Fruit fly (Drosophila melanogaster) whole organism, pupa: ENCODE results near the gene Nepl9.

Source experiments
- CG10348 ChIP-seq: fragments of 200-800 bp; sonication (Bioruptor generic); IDR thresholded peaks from 2 replicates; pipeline ENCODE4 v1.3.6; 2022; ENCODE audit warnings: missing biosample characterization, missing genetic modification characterization
- CG12605 ChIP-seq: fragments of 200-800 bp; sonication (Bioruptor generic); IDR thresholded peaks from 2 replicates; pipeline ENCODE4 v1.3.6; 2022; ENCODE audit warnings: missing biosample characterization, missing genetic modification characterization
- CG13204 ChIP-seq: fragments of 200-800 bp; sonication (Bioruptor generic); optimal IDR thresholded peaks from 2 replicates; lab custom pipeline; 2018; ENCODE audit warnings: missing biosample characterization, mild to moderate bottlenecking, missing genetic modification characterization, moderate library complexity
- CG14655 ChIP-seq: fragments of 200-800 bp; sonication (Bioruptor generic); optimal IDR thresholded peaks from 3 replicates; lab custom pipeline; 2017; ENCODE audit warnings: mild to moderate bottlenecking, missing biosample characterization, missing genetic modification reagents, missing genetic modification characterization
- CG15710 ChIP-seq: fragments of 200-800 bp; sonication (Bioruptor generic); optimal IDR thresholded peaks from 2 replicates; lab custom pipeline; 2018; ENCODE audit warnings: missing biosample characterization, mild to moderate bottlenecking, missing genetic modification characterization, moderate library complexity
- CG17806 ChIP-seq: fragments of 200-800 bp; sonication (Bioruptor generic); optimal IDR thresholded peaks from 2 replicates; lab custom pipeline; 2018; ENCODE audit warnings: missing biosample characterization, mild to moderate bottlenecking, missing genetic modification characterization, moderate library complexity
- CG32121 ChIP-seq: fragments of 200-800 bp; sonication (Bioruptor generic); IDR thresholded peaks from 2 replicates; pipeline ENCODE4 v1.3.6; 2022; ENCODE audit warnings: missing biosample characterization, missing genetic modification characterization
- CG34367 ChIP-seq: fragments of 200-800 bp; sonication (Bioruptor generic); optimal IDR thresholded peaks from 2 replicates; lab custom pipeline; 2018; ENCODE audit warnings: missing biosample characterization, mild to moderate bottlenecking, missing genetic modification characterization
- CG4496 ChIP-seq: fragments of 200-800 bp; sonication (Bioruptor generic); IDR thresholded peaks from 3 replicates; pipeline ENCODE4 v1.3.6; 2022; ENCODE audit warnings: missing biosample characterization, missing genetic modification characterization
- CG8159 ChIP-seq: fragments of 200-800 bp; sonication (Bioruptor generic); optimal IDR thresholded peaks from 3 replicates; lab custom pipeline; 2018; ENCODE audit warnings: missing biosample characterization, mild to moderate bottlenecking, missing genetic modification characterization, moderate library complexity
- CG8301 ChIP-seq: fragments of 200-800 bp; sonication (Bioruptor generic); optimal IDR thresholded peaks from 2 replicates; lab custom pipeline; 2018; ENCODE audit warnings: missing biosample characterization, mild to moderate bottlenecking, missing genetic modification characterization
- CG9948 ChIP-seq: fragments of 200-800 bp; sonication (Bioruptor generic); optimal IDR thresholded peaks from 2 replicates; lab custom pipeline; 2018; ENCODE audit warnings: missing biosample characterization, mild to moderate bottlenecking, missing genetic modification characterization, moderate library complexity
- D1 ChIP-seq: fragments of 200-800 bp; sonication (Bioruptor generic); optimal IDR thresholded peaks from 2 replicates; lab custom pipeline; 2018; ENCODE audit warnings: missing biosample characterization, mild to moderate bottlenecking, missing genetic modification characterization, moderate library complexity
- EcR ChIP-seq: fragments of 200-800 bp; sonication (Bioruptor generic); optimal IDR thresholded peaks from 3 replicates; lab custom pipeline; 2019; ENCODE audit warnings: missing biosample characterization, missing genetic modification characterization, mild to moderate bottlenecking, moderate library complexity, missing genetic modification reagents
- Ets98B ChIP-seq: fragments of 200-800 bp; sonication (Bioruptor generic); IDR thresholded peaks from 2 replicates; pipeline ENCODE4 v1.3.6; 2022; ENCODE audit warnings: missing biosample characterization, missing genetic modification characterization
- Pif1A ChIP-seq: fragments of 200-800 bp; sonication (Bioruptor generic); optimal IDR thresholded peaks from 3 replicates; lab custom pipeline; 2016; ENCODE audit warnings: missing biosample characterization, missing genetic modification characterization
- Pif1B ChIP-seq: fragments of 200-800 bp; sonication (Bioruptor generic); optimal IDR thresholded peaks from 3 replicates; lab custom pipeline; 2016; ENCODE audit warnings: missing biosample characterization, missing genetic modification characterization
- Snoo ChIP-seq: fragments of 200-800 bp; sonication (Bioruptor generic); optimal IDR thresholded peaks from 3 replicates; lab custom pipeline; 2017; ENCODE audit warnings: missing biosample characterization, mild to moderate bottlenecking, missing genetic modification characterization, inconsistent platforms
- fd96Ca ChIP-seq: fragments of 200-800 bp; sonication (Bioruptor generic); IDR thresholded peaks from 3 replicates; pipeline ENCODE4 v1.3.6; 2022; ENCODE audit warnings: missing biosample characterization, missing genetic modification characterization
- gl ChIP-seq: fragments of 200-800 bp; sonication (Bioruptor generic); optimal IDR thresholded peaks from 2 replicates; lab custom pipeline; 2018; ENCODE audit warnings: missing biosample characterization, mild to moderate bottlenecking, missing genetic modification characterization
- rn ChIP-seq: fragments of 200-800 bp; sonication (Bioruptor generic); IDR thresholded peaks from 2 replicates; pipeline ENCODE4 v1.3.6; 2022; ENCODE audit warnings: missing biosample characterization, missing genetic modification characterization

Nepl9 gene

dm6 chr2L:16850442-16850841 lies 13.4 kb upstream of the Nepl9 start:
- TF ChIP-seq CG34367 (no peak), CG14655 (GFP tag; lab: Kevin White, UChicago) (no peak), Ets98B (GFP tag; lab: Robert Waterston, UW) (no peak), CG32121 (GFP tag; lab: Robert Waterston, UW) (no peak), Pif1B (no peak), fd96Ca (no peak)
- TF ChIP-seq, all 21 proteins: peak for 0

- no peak for TF ChIP-seq CG15710
- no peak for TF ChIP-seq CG12605 (GFP tag; lab: Robert Waterston, UW)
- TF ChIP-seq CG8301 (tag; lab: Kevin White, UChicago): no peak
- no peak for TF ChIP-seq CG13204
- no peak for TF ChIP-seq rn (GFP tag; lab: Robert Waterston, UW)
- TF ChIP-seq CG10348 (GFP tag; lab: Robert Waterston, UW): no peak
- TF ChIP-seq CG9948 (tag; lab: Kevin White, UChicago): no peak
- no peak for TF ChIP-seq CG32121 (GFP tag; lab: Robert Waterston, UW)
- no peak for TF ChIP-seq Snoo (tag; lab: Kevin White, UChicago)
- TF ChIP-seq CG14655 (GFP tag; lab: Kevin White, UChicago): no peak
- TF ChIP-seq D1: no peak
- no peak for TF ChIP-seq Pif1A (GFP tag; lab: Kevin White, UChicago)
- no peak for TF ChIP-seq CG8159 (tag; lab: Kevin White, UChicago)
- no peak for TF ChIP-seq CG4496 (GFP tag; lab: Robert Waterston, UW)
- TF ChIP-seq CG17806 (tag; lab: Kevin White, UChicago): no peak
- TF ChIP-seq CG34367: no peak
- no peak for TF ChIP-seq Ets98B (GFP tag; lab: Robert Waterston, UW)
- TF ChIP-seq fd96Ca: no peak
- no peak for TF ChIP-seq EcR (GFP tag; lab: Kevin White, UChicago)
- TF ChIP-seq gl: no peak
These were observed 11.6 kb upstream of the Nepl9 start, which contains the start of gene CG13284 for dm6 chr2L:16848670-16849069. Gene CG13284, minus strand, starts transcription at chr2L:16848716.

- no peak for TF ChIP-seq CG34367
- no peak for TF ChIP-seq Pif1A (GFP tag; lab: Kevin White, UChicago)
- no peak for TF ChIP-seq CG8301 (tag; lab: Kevin White, UChicago)
- no peak for TF ChIP-seq CG10348 (GFP tag; lab: Robert Waterston, UW)
- TF ChIP-seq Snoo (tag; lab: Kevin White, UChicago): no peak
- TF ChIP-seq CG9948 (tag; lab: Kevin White, UChicago): no peak
- TF ChIP-seq gl: no peak
- no peak for TF ChIP-seq rn (GFP tag; lab: Robert Waterston, UW)
- TF ChIP-seq CG14655 (GFP tag; lab: Kevin White, UChicago): no peak
- TF ChIP-seq CG32121 (GFP tag; lab: Robert Waterston, UW): no peak
These were observed 10.9 kb upstream of the Nepl9 start for dm6 chr2L:16847948-16848347.

DNA sequence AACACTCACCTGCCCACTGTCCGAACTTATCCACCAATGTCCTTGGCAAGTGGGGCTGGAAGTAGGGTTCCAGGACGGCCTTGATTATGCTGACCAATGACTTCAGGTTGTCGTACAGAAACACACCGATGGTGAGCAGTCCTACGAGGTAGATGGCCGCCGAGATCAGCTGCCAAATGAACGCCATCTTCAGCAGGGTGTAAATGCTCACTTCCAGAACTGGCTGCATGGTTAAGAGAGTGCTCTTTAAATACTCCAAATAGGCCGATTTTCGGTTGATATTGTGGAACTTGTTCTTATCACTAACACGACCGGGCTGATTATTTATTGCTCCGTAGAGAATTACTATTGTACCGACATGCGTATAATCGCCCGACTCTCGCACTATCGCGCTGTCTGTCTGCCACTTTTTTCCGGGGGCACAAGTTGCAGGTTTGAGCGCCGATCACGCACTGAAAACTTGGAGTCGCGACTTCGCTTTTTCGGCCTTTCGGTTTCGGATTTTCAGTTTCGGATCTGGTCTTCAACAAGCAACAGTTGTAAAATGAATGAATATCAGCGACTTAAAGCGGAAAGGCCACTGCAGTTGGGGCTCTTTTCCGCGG lies 9.8 kb upstream of the Nepl9 start:
- no peak for TF ChIP-seq CG15710
- no peak for TF ChIP-seq CG32121 (GFP tag; lab: Robert Waterston, UW)
- no peak for TF ChIP-seq CG17806 (tag; lab: Kevin White, UChicago)
- peak; percentile 61 for TF ChIP-seq EcR (GFP tag; lab: Kevin White, UChicago)
- no peak for TF ChIP-seq fd96Ca
- TF ChIP-seq CG9948 (tag; lab: Kevin White, UChicago): no peak

- TF ChIP-seq D1 (no peak), CG8159 (tag; lab: Kevin White, UChicago) (no peak), CG13204 (no peak), fd96Ca (no peak), rn (GFP tag; lab: Robert Waterston, UW) (no peak), CG4496 (GFP tag; lab: Robert Waterston, UW) (no peak), EcR (GFP tag; lab: Kevin White, UChicago) (no peak), CG12605 (GFP tag; lab: Robert Waterston, UW) (no peak), CG15710 (no peak), Pif1A (GFP tag; lab: Kevin White, UChicago) (no peak), CG14655 (GFP tag; lab: Kevin White, UChicago) (no peak), CG10348 (GFP tag; lab: Robert Waterston, UW) (no peak), CG34367 (no peak), Pif1B (no peak), Snoo (tag; lab: Kevin White, UChicago) (no peak), CG17806 (tag; lab: Kevin White, UChicago) (no peak)
These were observed 8.1 kb upstream of the Nepl9 start for dm6 chr2L:16845179-16845578.

dm6 chr2L:16843336-16843735 lies 6.3 kb upstream of the Nepl9 start:
- peak; percentile 41; the same call in 1 of the 3 replicates for TF ChIP-seq CG4496 (GFP tag; lab: Robert Waterston, UW)
- TF ChIP-seq CG10348 (GFP tag; lab: Robert Waterston, UW): no peak
- TF ChIP-seq fd96Ca: no peak; the same call in 2 of the 3 replicates
- TF ChIP-seq Ets98B (GFP tag; lab: Robert Waterston, UW): 0 out of 2 replicates have a peak, but pooled peaks have one; percentile 7
- TF ChIP-seq CG8301 (tag; lab: Kevin White, UChicago): peak; percentile 28
- no peak for TF ChIP-seq CG8159 (tag; lab: Kevin White, UChicago)
- no peak for TF ChIP-seq CG15710
- peak; percentile 40 for TF ChIP-seq Snoo (tag; lab: Kevin White, UChicago)
- peak; percentile 7 for TF ChIP-seq CG9948 (tag; lab: Kevin White, UChicago)
- TF ChIP-seq CG13204: no peak
- peak; percentile 24 for TF ChIP-seq CG14655 (GFP tag; lab: Kevin White, UChicago)
- no peak for TF ChIP-seq gl
- TF ChIP-seq CG32121 (GFP tag; lab: Robert Waterston, UW): peak; percentile 46
